Worm (Caenorhabditis elegans) whole organism, young adult: ENCODE results near the gene flh-2.
A peak's percentile ranks its signal among the peaks of the same experiment; 100 is the strongest.

ENCODE experiments used
- C06A6.2 ChIP-seq: fragments of 200-800 bp; sonication (Bioruptor generic); conservative IDR thresholded peaks from 2 replicates; pipeline ENCODE4 v1.3.6; 2022; ENCODE audit warnings: missing genetic modification characterization, missing compliant biosample characterization
- die-1 ChIP-seq: sonication (generic microtip); optimal IDR thresholded peaks from 2 replicates; lab custom pipeline; 2016; ENCODE audit warnings: missing genotype, mild to moderate bottlenecking, missing genetic modification characterization, missing compliant biosample characterization
- dpl-1 ChIP-seq: fragments of 150-350 bp; optimal IDR thresholded peaks from 2 replicates; lab custom pipeline; 2014; ENCODE audit warnings: missing biosample characterization, missing genetic modification reagents, missing genetic modification characterization
- madf-6 ChIP-seq: fragments of 200-800 bp; sonication (Bioruptor generic); IDR thresholded peaks from 2 replicates; pipeline ENCODE4 v1.3.6; 2022; ENCODE audit warnings: missing genetic modification reagents, missing genetic modification characterization, missing compliant biosample characterization
- nhr-179 ChIP-seq: sonication (generic microtip); optimal IDR thresholded peaks from 2 replicates; lab custom pipeline; 2016; ENCODE audit warnings: mild to moderate bottlenecking, missing genetic modification characterization, missing compliant biosample characterization
- pha-4 ChIP-seq: fragments of 150-350 bp; sonication (generic microtip); optimal IDR thresholded peaks from 2 replicates; lab custom pipeline; 2014; ENCODE audit warnings: missing biosample characterization, missing genetic modification reagents, missing genetic modification characterization

DNA sequence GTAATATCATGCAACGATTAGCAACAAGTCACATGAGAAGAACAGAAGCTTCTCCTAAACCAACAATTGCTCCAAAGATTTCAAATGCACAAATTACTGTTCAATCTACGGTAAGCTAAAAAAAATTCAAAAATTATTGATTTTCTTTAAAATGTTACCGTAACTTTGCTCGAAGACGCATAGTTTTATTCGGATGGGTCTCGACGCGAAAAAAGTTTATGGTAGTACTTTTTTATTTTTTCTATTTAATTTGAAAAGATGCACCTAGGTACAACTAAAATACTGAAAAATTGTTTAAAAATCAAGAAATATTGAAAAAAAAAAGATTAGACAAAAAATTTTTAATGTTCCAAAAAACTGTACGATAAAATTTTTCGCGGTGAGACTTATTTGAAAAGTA, 35.7 kb downstream of the flh-2 start:
- TF ChIP-seq C06A6.2 (GFP tag; lab: Robert Waterston, UW) (no peak), nhr-179 (no peak), madf-6 (GFP tag; lab: Robert Waterston, UW) (peak; percentile 84), die-1 (tag; lab: Kevin White, UChicago) (no peak), dpl-1 (GFP tag; lab: Kevin White, UChicago) (no peak), pha-4 (no peak)
